Worm (Caenorhabditis elegans): ENCODE results near the gene srx-4.

ce11 chrV:722889-723288, 30.3 kb upstream of the srx-4 start:
- TF ChIP-seq ama-1 (optimal IDR thresholded peaks at IDR 0.05) (no peak), ceh-36 (tag; optimal IDR thresholded peaks at IDR 0.05) (no peak), sea-1 (GFP tag; conservative IDR thresholded peaks at IDR 0.05) (no peak), pes-1 (GFP tag; IDR thresholded peaks at IDR 0.05) (no peak), flt-1 (GFP tag; IDR thresholded peaks at IDR 0.05) (no peak), ceh-13 (GFP tag; optimal IDR thresholded peaks at IDR 0.05) (no peak), tbx-37 (GFP tag; conservative IDR thresholded peaks at IDR 0.05) (no peak), tra-4 (tag; optimal IDR thresholded peaks at IDR 0.05) (no peak), tbx-11 (GFP tag; IDR thresholded peaks at IDR 0.05) (no peak), B0310.2 (tag; optimal IDR thresholded peaks at IDR 0.05) (no peak), F13C5.2 (tag; optimal IDR thresholded peaks at IDR 0.05) (no peak), hnd-1 (tag; optimal IDR thresholded peaks at IDR 0.05) (no peak), scrt-1 (GFP tag; IDR thresholded peaks at IDR 0.05) (no peak), aly-1 (tag; optimal IDR thresholded peaks at IDR 0.05) (no peak)

All from whole organism, early embryonic.